Worm (Caenorhabditis elegans): ENCODE results near the gene nhr-199.

Gene nhr-199

ce11 chrV:15721888-15722287, 22.2 kb upstream of the nhr-199 start, which contains the start of gene srh-140:
Gene srh-140, plus strand, starts transcription at chrV:15722188.
- TF ChIP-seq T22C8.4 (GFP tag; IDR thresholded peaks at IDR 0.05) (no peak), ref-1 (GFP tag; conservative IDR thresholded peaks at IDR 0.05) (no peak), klf-2 (GFP tag; conservative IDR thresholded peaks at IDR 0.05) (no peak), med-1 (GFP tag; optimal IDR thresholded peaks at IDR 0.05; ENCODE audit: insufficient read depth) (no peak), flt-1 (GFP tag; IDR thresholded peaks at IDR 0.05) (no peak), ztf-23 (GFP tag; IDR thresholded peaks at IDR 0.05) (no peak)

ce11 chrV:15721431-15721830, 21.7 kb upstream of the nhr-199 start:
- TF ChIP-seq ref-1 (GFP tag; conservative IDR thresholded peaks at IDR 0.05) (no peak), ztf-23 (GFP tag; IDR thresholded peaks at IDR 0.05) (no peak), T22C8.4 (GFP tag; IDR thresholded peaks at IDR 0.05) (no peak), cog-1 (tag; optimal IDR thresholded peaks at IDR 0.05) (no peak), flt-1 (GFP tag; IDR thresholded peaks at IDR 0.05) (no peak), ztf-29 (GFP tag; IDR thresholded peaks at IDR 0.05) (no peak), klf-2 (GFP tag; conservative IDR thresholded peaks at IDR 0.05) (no peak), med-1 (GFP tag; optimal IDR thresholded peaks at IDR 0.05; ENCODE audit: insufficient read depth) (no peak), tab-1 (GFP tag; IDR thresholded peaks at IDR 0.05) (no peak)

ce11 chrV:15719570-15719969, 19.9 kb upstream of the nhr-199 start, which contains the start of gene Y6E2A.7:
Gene Y6E2A.7, plus strand, starts transcription at chrV:15719870.
- no peak for TF ChIP-seq T22C8.4 (GFP tag; IDR thresholded peaks at IDR 0.05)
- no peak for TF ChIP-seq tab-1 (GFP tag; IDR thresholded peaks at IDR 0.05)
- TF ChIP-seq ztf-23 (GFP tag; IDR thresholded peaks at IDR 0.05) = no peak
- no peak for TF ChIP-seq flt-1 (GFP tag; IDR thresholded peaks at IDR 0.05)
- TF ChIP-seq med-1 (GFP tag; optimal IDR thresholded peaks at IDR 0.05; ENCODE audit: insufficient read depth) = no peak
- TF ChIP-seq cog-1 (tag; optimal IDR thresholded peaks at IDR 0.05) = no peak
- no peak for TF ChIP-seq ref-1 (GFP tag; conservative IDR thresholded peaks at IDR 0.05)
- TF ChIP-seq klf-2 (GFP tag; conservative IDR thresholded peaks at IDR 0.05) = no peak
- TF ChIP-seq ztf-29 (GFP tag; IDR thresholded peaks at IDR 0.05) = no peak

DNA sequence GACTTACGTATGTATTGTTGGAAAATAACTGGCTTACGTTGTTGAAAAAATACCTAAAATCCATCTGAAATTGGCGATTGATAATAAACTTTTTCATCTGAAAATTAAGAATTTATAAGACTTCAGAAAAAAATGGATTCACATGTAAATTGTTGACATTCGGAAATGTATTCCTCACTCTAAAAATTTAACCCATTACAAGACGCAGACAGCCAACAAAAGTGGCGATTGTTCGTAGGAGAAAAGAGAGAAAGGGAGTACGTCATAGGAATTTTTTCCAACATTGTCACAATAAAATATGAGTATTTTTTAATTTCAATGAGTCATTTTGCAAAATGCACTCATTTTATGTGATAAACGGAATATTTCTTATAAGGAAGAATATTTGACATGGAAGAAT, 18.9 kb upstream of the nhr-199 start, which contains the start of gene Y6E2A.5:
Y6E2A.5 (minus strand) TSS at position 101 of the 400 bp plus-strand sequence.
- TF ChIP-seq cog-1 (tag; optimal IDR thresholded peaks at IDR 0.05) (no peak), flt-1 (GFP tag; IDR thresholded peaks at IDR 0.05) (no peak), T22C8.4 (GFP tag; IDR thresholded peaks at IDR 0.05) (no peak), med-1 (GFP tag; optimal IDR thresholded peaks at IDR 0.05; ENCODE audit: insufficient read depth) (no peak), klf-2 (GFP tag; conservative IDR thresholded peaks at IDR 0.05) (no peak), ref-1 (GFP tag; conservative IDR thresholded peaks at IDR 0.05) (no peak), tab-1 (GFP tag; IDR thresholded peaks at IDR 0.05) (no peak), ztf-23 (GFP tag; IDR thresholded peaks at IDR 0.05) (no peak), ztf-29 (GFP tag; IDR thresholded peaks at IDR 0.05) (no peak)

- TF ChIP-seq med-1 (GFP tag; optimal IDR thresholded peaks at IDR 0.05; ENCODE audit: insufficient read depth) (no peak), cog-1 (tag; optimal IDR thresholded peaks at IDR 0.05) (no peak), ztf-29 (GFP tag; IDR thresholded peaks at IDR 0.05) (no peak), T22C8.4 (GFP tag; IDR thresholded peaks at IDR 0.05) (no peak), tab-1 (GFP tag; IDR thresholded peaks at IDR 0.05) (no peak), ref-1 (GFP tag; conservative IDR thresholded peaks at IDR 0.05) (no peak), ztf-23 (GFP tag; IDR thresholded peaks at IDR 0.05) (no peak), flt-1 (GFP tag; IDR thresholded peaks at IDR 0.05) (no peak), klf-2 (GFP tag; conservative IDR thresholded peaks at IDR 0.05) (no peak)
These were observed 17.0 kb upstream of the nhr-199 start, which contains the start of gene Y6E2A.4 for ce11 chrV:15716679-15717078. Gene Y6E2A.4, minus strand, starts transcription at chrV:15716779.

ce11 chrV:15715636-15716035, 15.9 kb upstream of the nhr-199 start:
- TF ChIP-seq ztf-23 (GFP tag; IDR thresholded peaks at IDR 0.05) = no peak
- no peak for TF ChIP-seq med-1 (GFP tag; optimal IDR thresholded peaks at IDR 0.05; ENCODE audit: insufficient read depth)
- no peak for TF ChIP-seq flt-1 (GFP tag; IDR thresholded peaks at IDR 0.05)
- no peak for TF ChIP-seq tab-1 (GFP tag; IDR thresholded peaks at IDR 0.05)
- TF ChIP-seq cog-1 (tag; optimal IDR thresholded peaks at IDR 0.05) = no peak
- no peak for TF ChIP-seq ztf-29 (GFP tag; IDR thresholded peaks at IDR 0.05)
- no peak for TF ChIP-seq klf-2 (GFP tag; conservative IDR thresholded peaks at IDR 0.05)
- TF ChIP-seq ref-1 (GFP tag; conservative IDR thresholded peaks at IDR 0.05) = no peak
- no peak for TF ChIP-seq T22C8.4 (GFP tag; IDR thresholded peaks at IDR 0.05)

ce11 chrV:15712385-15712784, 12.7 kb upstream of the nhr-199 start:
- TF ChIP-seq cog-1 (tag; optimal IDR thresholded peaks at IDR 0.05) = no peak
- no peak for TF ChIP-seq flt-1 (GFP tag; IDR thresholded peaks at IDR 0.05)
- TF ChIP-seq ref-1 (GFP tag; conservative IDR thresholded peaks at IDR 0.05) = no peak
- no peak for TF ChIP-seq med-1 (GFP tag; optimal IDR thresholded peaks at IDR 0.05; ENCODE audit: insufficient read depth)
- TF ChIP-seq T22C8.4 (GFP tag; IDR thresholded peaks at IDR 0.05) = no peak
- no peak for TF ChIP-seq klf-2 (GFP tag; conservative IDR thresholded peaks at IDR 0.05)
- TF ChIP-seq ztf-23 (GFP tag; IDR thresholded peaks at IDR 0.05) = no peak
- TF ChIP-seq tab-1 (GFP tag; IDR thresholded peaks at IDR 0.05) = no peak
- no peak for TF ChIP-seq ztf-29 (GFP tag; IDR thresholded peaks at IDR 0.05)

- TF ChIP-seq klf-2 (GFP tag; conservative IDR thresholded peaks at IDR 0.05) = no peak
- no peak for TF ChIP-seq T22C8.4 (GFP tag; IDR thresholded peaks at IDR 0.05)
- TF ChIP-seq cog-1 (tag; optimal IDR thresholded peaks at IDR 0.05) = no peak
- no peak for TF ChIP-seq tab-1 (GFP tag; IDR thresholded peaks at IDR 0.05)
These were observed 12.2 kb upstream of the nhr-199 start, which contains the start of gene str-101 for ce11 chrV:15711898-15712297. Gene str-101, minus strand, starts transcription at chrV:15711998.

- no peak for TF ChIP-seq T22C8.4 (GFP tag; IDR thresholded peaks at IDR 0.05)
- no peak for TF ChIP-seq klf-2 (GFP tag; conservative IDR thresholded peaks at IDR 0.05)
- no peak for TF ChIP-seq ztf-29 (GFP tag; IDR thresholded peaks at IDR 0.05)
- no peak for TF ChIP-seq med-1 (GFP tag; optimal IDR thresholded peaks at IDR 0.05; ENCODE audit: insufficient read depth)
- no peak for TF ChIP-seq cog-1 (tag; optimal IDR thresholded peaks at IDR 0.05)
- no peak for TF ChIP-seq ref-1 (GFP tag; conservative IDR thresholded peaks at IDR 0.05)
- no peak for TF ChIP-seq tab-1 (GFP tag; IDR thresholded peaks at IDR 0.05)
- TF ChIP-seq flt-1 (GFP tag; IDR thresholded peaks at IDR 0.05) = no peak
- TF ChIP-seq ztf-23 (GFP tag; IDR thresholded peaks at IDR 0.05) = no peak
These were observed 10.7 kb upstream of the nhr-199 start, which contains the start of gene Y6E2A.1 for ce11 chrV:15710401-15710800. Gene Y6E2A.1, minus strand, starts transcription at chrV:15710501.

DNA sequence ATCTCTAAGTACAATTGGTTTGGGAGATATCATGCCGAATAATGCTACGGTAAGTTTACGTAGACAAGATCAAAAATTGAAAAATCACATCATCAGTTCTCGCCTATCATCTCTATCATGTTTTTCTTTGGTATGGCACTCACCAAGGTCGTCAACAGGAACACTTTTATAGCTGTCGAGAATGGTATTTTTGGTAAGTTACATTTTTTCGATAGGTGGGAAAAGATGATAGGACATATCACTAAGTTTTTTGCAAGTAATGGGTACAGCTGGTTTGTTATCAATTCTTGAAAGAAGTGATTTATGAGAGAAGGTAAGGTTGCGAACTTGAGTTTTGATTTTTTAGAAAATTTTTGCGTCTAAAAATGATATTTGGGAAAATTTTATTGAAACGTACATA, 8.3 kb upstream of the nhr-199 start:
- TF ChIP-seq klf-2 (GFP tag; conservative IDR thresholded peaks at IDR 0.05) (no peak), med-1 (GFP tag; optimal IDR thresholded peaks at IDR 0.05; ENCODE audit: insufficient read depth) (no peak), T22C8.4 (GFP tag; IDR thresholded peaks at IDR 0.05) (no peak), ztf-23 (GFP tag; IDR thresholded peaks at IDR 0.05) (no peak), tab-1 (GFP tag; IDR thresholded peaks at IDR 0.05) (no peak), cog-1 (tag; optimal IDR thresholded peaks at IDR 0.05) (no peak), ref-1 (GFP tag; conservative IDR thresholded peaks at IDR 0.05) (no peak)
